Worm (Caenorhabditis elegans) whole organism, young adult: Measurements from ENCODE around the gene sta-2.

Source experiments
- B0261.1 ChIP-seq: sonication (generic microtip); optimal IDR thresholded peaks from 2 replicates; lab custom pipeline; 2016; ENCODE audit warnings: mild to moderate bottlenecking, missing genetic modification characterization, moderate library complexity, missing compliant biosample characterization
- C06A6.2 ChIP-seq: fragments of 200-800 bp; sonication (Bioruptor generic); conservative IDR thresholded peaks from 2 replicates; pipeline ENCODE4 v1.3.6; 2022; ENCODE audit warnings: missing genetic modification characterization, missing compliant biosample characterization
- F39B2.1 ChIP-seq: fragments of 200-800 bp; sonication (Bioruptor generic); IDR thresholded peaks from 2 replicates; pipeline ENCODE4 v1.3.6; 2022; ENCODE audit warnings: missing genetic modification reagents, missing genetic modification characterization, missing compliant biosample characterization
- F57A8.1 ChIP-seq: fragments of 200-800 bp; sonication (Bioruptor generic); optimal IDR thresholded peaks from 2 replicates; lab custom pipeline; 2018; ENCODE audit warnings: mild to moderate bottlenecking, missing genetic modification characterization, moderate library complexity, missing compliant biosample characterization
- Y56A3A.18 ChIP-seq: fragments of 200-800 bp; sonication (Bioruptor generic); IDR thresholded peaks from 2 replicates; pipeline ENCODE4 v1.3.6; 2022; ENCODE audit warnings: missing genetic modification reagents, missing genetic modification characterization, missing compliant biosample characterization
- Y79H2A.3 ChIP-seq: fragments of 200-800 bp; sonication (Bioruptor generic); conservative IDR thresholded peaks from 2 replicates; pipeline ENCODE4 v1.3.6; 2022; ENCODE audit warnings: missing genetic modification reagents, missing genetic modification characterization, missing compliant biosample characterization
- akir-1 ChIP-seq: fragments of 200-800 bp; sonication (Bioruptor generic); optimal IDR thresholded peaks from 2 replicates; lab custom pipeline; 2018; ENCODE audit warnings: mild to moderate bottlenecking, missing genetic modification characterization, moderate library complexity, missing compliant biosample characterization
- aptf-3 ChIP-seq: fragments of 200-800 bp; sonication (Bioruptor generic); IDR thresholded peaks from 2 replicates; pipeline ENCODE4 v1.3.6; 2022; ENCODE audit warnings: missing genetic modification characterization, missing compliant biosample characterization
- attf-5 ChIP-seq: fragments of 200-800 bp; sonication (Bioruptor generic); optimal IDR thresholded peaks from 2 replicates; lab custom pipeline; 2018; ENCODE audit warnings: mild to moderate bottlenecking, missing genetic modification characterization, missing compliant biosample characterization
- bed-2 ChIP-seq: fragments of 200-800 bp; sonication (Bioruptor generic); IDR thresholded peaks from 2 replicates; pipeline ENCODE4 v1.3.6; 2022; ENCODE audit warnings: missing genetic modification reagents, missing genetic modification characterization, missing compliant biosample characterization
- ccch-3 ChIP-seq: fragments of 200-800 bp; sonication (Bioruptor generic); optimal IDR thresholded peaks from 2 replicates; lab custom pipeline; 2018; ENCODE audit warnings: mild to moderate bottlenecking, missing genetic modification characterization, missing compliant biosample characterization
- ceh-100 ChIP-seq: fragments of 200-800 bp; sonication (Bioruptor generic); IDR thresholded peaks from 2 replicates; pipeline ENCODE4 v1.3.6; 2022; ENCODE audit warnings: missing genetic modification reagents, missing genetic modification characterization, missing compliant biosample characterization
- ceh-27 ChIP-seq: fragments of 200-800 bp; sonication (Bioruptor generic); optimal IDR thresholded peaks from 2 replicates; lab custom pipeline; 2018; ENCODE audit warnings: mild to moderate bottlenecking, missing genetic modification characterization, moderate library complexity, missing compliant biosample characterization
- ceh-40 ChIP-seq: fragments of 200-800 bp; sonication (Bioruptor generic); IDR thresholded peaks from 2 replicates; pipeline ENCODE4 v1.3.6; 2022; ENCODE audit warnings: missing genetic modification characterization, missing compliant biosample characterization
- ceh-58 ChIP-seq: fragments of 200-800 bp; sonication (Bioruptor generic); IDR thresholded peaks from 2 replicates; pipeline ENCODE4 v1.3.6; 2022; ENCODE audit warnings: missing genetic modification characterization, missing compliant biosample characterization
- ceh-79 ChIP-seq: sonication (generic microtip); optimal IDR thresholded peaks from 2 replicates; lab custom pipeline; 2017; ENCODE audit warnings: mild to moderate bottlenecking, missing genetic modification characterization, missing compliant biosample characterization
- dpl-1 ChIP-seq: fragments of 150-350 bp; optimal IDR thresholded peaks from 2 replicates; lab custom pipeline; 2014; ENCODE audit warnings: missing biosample characterization, missing genetic modification reagents, missing genetic modification characterization
- ekl-4 ChIP-seq: fragments of 200-800 bp; sonication (Bioruptor generic); IDR thresholded peaks from 2 replicates; pipeline ENCODE4 v1.3.6; 2022; ENCODE audit warnings: missing genetic modification reagents, missing genetic modification characterization, missing compliant biosample characterization
- ets-4 ChIP-seq: fragments of 200-800 bp; sonication (Bioruptor generic); optimal IDR thresholded peaks from 2 replicates; lab custom pipeline; 2018; ENCODE audit warnings: mild to moderate bottlenecking, missing genetic modification characterization, missing compliant biosample characterization
- fkh-3 ChIP-seq: sonication (generic microtip); optimal IDR thresholded peaks from 2 replicates; lab custom pipeline; 2016; ENCODE audit warnings: mild to moderate bottlenecking, missing genetic modification characterization, missing compliant biosample characterization
- him-1 ChIP-seq: sonication (generic microtip); optimal IDR thresholded peaks from 2 replicates; lab custom pipeline; 2016; ENCODE audit warnings: missing genotype, missing genetic modification reagents, missing genetic modification characterization, missing compliant biosample characterization
- hmg-20 ChIP-seq: fragments of 200-800 bp; sonication (Bioruptor generic); IDR thresholded peaks from 2 replicates; pipeline ENCODE4 v1.3.6; 2022; ENCODE audit warnings: missing genetic modification reagents, missing genetic modification characterization, missing compliant biosample characterization
- lin-35 ChIP-seq, 3 experiments: fragments of 150-350 bp in 2 of 3; sonication (generic microtip) in 1 of 3; optimal IDR thresholded peaks; 2 replicates each; lab custom pipeline; 2014 to 2018; ENCODE audit warnings: missing biosample characterization in 3 of 3, missing genetic modification characterization in 3 of 3, missing genetic modification reagents in 3 of 3
- lir-1 ChIP-seq: fragments of 200-800 bp; sonication (Bioruptor generic); conservative IDR thresholded peaks from 2 replicates; pipeline ENCODE4 v1.3.6; 2022; ENCODE audit warnings: missing genetic modification reagents, missing genetic modification characterization, missing compliant biosample characterization
- madf-6 ChIP-seq: fragments of 200-800 bp; sonication (Bioruptor generic); IDR thresholded peaks from 2 replicates; pipeline ENCODE4 v1.3.6; 2022; ENCODE audit warnings: missing genetic modification reagents, missing genetic modification characterization, missing compliant biosample characterization
- mel-28 ChIP-seq: sonication (generic microtip); optimal IDR thresholded peaks from 2 replicates; lab custom pipeline; 2016; ENCODE audit warnings: borderline replicate concordance, mild to moderate bottlenecking, missing genetic modification characterization, missing compliant biosample characterization
- nhr-90 ChIP-seq: sonication (generic microtip); optimal IDR thresholded peaks from 2 replicates; lab custom pipeline; 2016; ENCODE audit warnings: missing genotype, mild to moderate bottlenecking, missing genetic modification characterization, missing compliant biosample characterization
- rpc-1 ChIP-seq, 2 experiments: fragments of 150-350 bp in 1 of 2; sonication (generic microtip) in 1 of 2; optimal IDR thresholded peaks; 2 replicates each; lab custom pipeline; 2014 to 2018; ENCODE audit warnings: missing biosample characterization in 1 of 2, missing genetic modification characterization in 1 of 2, missing genetic modification reagents in 1 of 2, missing genotype in 1 of 2
- sdz-38 ChIP-seq: sonication (generic microtip); optimal IDR thresholded peaks from 2 replicates; lab custom pipeline; 2016; ENCODE audit warnings: missing genotype, missing genetic modification characterization, missing compliant biosample characterization
- snpc-3.4 ChIP-seq: sonication (generic microtip); optimal IDR thresholded peaks from 2 replicates; lab custom pipeline; 2017; ENCODE audit warnings: missing genetic modification characterization, mild to moderate bottlenecking, missing compliant biosample characterization, antibody characterized with exemption, moderate library complexity, missing genotype, missing genetic modification reagents
- snpc-4 ChIP-seq, 5 experiments: fragments of 150-350 bp in 1 of 5; sonication (generic microtip) in 4 of 5; optimal IDR thresholded peaks; 2 replicates each; lab custom pipeline; 2014 to 2018; ENCODE audit warnings: missing genetic modification characterization in 5 of 5, missing biosample characterization in 3 of 5, antibody characterized with exemption in 2 of 5, mild to moderate bottlenecking in 2 of 5, missing compliant biosample characterization in 2 of 5, missing genotype in 2 of 5, moderate library complexity in 2 of 5, missing genetic modification reagents in 1 of 5
- tbp1 ChIP-seq: fragments of 200-800 bp; sonication (Bioruptor generic); optimal IDR thresholded peaks from 2 replicates; lab custom pipeline; 2018; ENCODE audit warnings: mild to moderate bottlenecking, missing genetic modification characterization, missing compliant biosample characterization
- ztf-25 ChIP-seq: fragments of 200-800 bp; sonication (Bioruptor generic); IDR thresholded peaks from 2 replicates; pipeline ENCODE4 v1.3.6; 2022; ENCODE audit warnings: missing genetic modification reagents, missing genetic modification characterization, missing compliant biosample characterization
- ztf-26 ChIP-seq: sonication (generic microtip); optimal IDR thresholded peaks from 2 replicates; lab custom pipeline; 2017; ENCODE audit warnings: missing genetic modification characterization, missing compliant biosample characterization

Gene sta-2

DNA sequence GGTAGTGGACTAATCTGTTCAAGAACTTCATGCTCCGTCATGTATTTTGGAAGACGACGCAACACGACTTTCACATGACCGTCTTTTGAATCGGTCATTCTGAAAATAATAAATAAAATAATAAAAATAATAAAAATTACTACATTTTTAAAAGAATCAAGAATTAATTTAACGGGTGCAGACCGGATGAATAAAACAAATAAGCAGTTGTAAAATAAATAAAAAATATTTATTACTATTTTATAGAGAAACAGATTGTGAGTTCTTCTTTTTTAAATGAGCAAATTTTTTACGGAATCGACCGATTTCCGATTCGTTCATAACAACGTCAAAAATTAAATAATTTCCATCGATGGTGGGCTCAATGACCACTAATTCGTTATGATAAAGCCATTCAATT, 36.6 kb downstream of the sta-2 start, which contains the start of gene smg-4:
Gene smg-4, minus strand, starts transcription at position 101 of the 400 bp plus-strand sequence.
- no peak for TF ChIP-seq F39B2.1
- TF ChIP-seq ceh-79 (tag; lab: Kevin White, UChicago): no peak
- no peak for TF ChIP-seq rpc-1 (optimal IDR thresholded peaks at IDR 0.05; lab: Kevin White, UChicago)
- TF ChIP-seq rpc-1 (tag; optimal IDR thresholded peaks at IDR 0.05; lab: Kevin White, UChicago): no peak
- TF ChIP-seq ceh-40 (GFP tag; lab: Robert Waterston, UW): no peak
- TF ChIP-seq madf-6 (GFP tag; lab: Robert Waterston, UW): 0 out of 2 replicates have a peak, but pooled peaks have one; percentile 10
- TF ChIP-seq ceh-100 (GFP tag; lab: Robert Waterston, UW): no peak
- TF ChIP-seq C06A6.2 (GFP tag; lab: Robert Waterston, UW): no peak
- no peak for TF ChIP-seq mel-28 (tag; lab: Kevin White, UChicago)

DNA sequence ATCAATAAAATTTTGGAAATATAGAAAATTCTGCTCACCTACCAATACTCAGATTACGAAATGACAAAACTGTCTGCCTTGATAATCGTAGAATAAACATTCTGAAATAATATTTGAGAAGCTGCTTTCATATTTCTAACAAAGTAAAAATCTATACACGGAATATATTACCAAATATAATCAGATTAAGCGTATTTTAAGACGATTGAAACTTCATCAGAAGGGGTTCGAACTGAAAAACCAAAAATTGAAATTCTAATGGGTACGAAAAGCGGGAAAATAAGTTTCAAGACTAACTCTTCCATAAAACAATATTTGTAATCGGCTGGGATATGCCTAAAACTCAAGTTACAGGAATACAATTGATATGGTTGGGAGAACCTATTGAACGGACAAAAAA, 38.4 kb downstream of the sta-2 start, which contains the start of gene F46B6.4:
Gene F46B6.4, minus strand, starts transcription at position 101 of the 400 bp plus-strand sequence.
- TF ChIP-seq F57A8.1: no peak
- no peak for TF ChIP-seq ceh-100 (GFP tag; lab: Robert Waterston, UW)
- TF ChIP-seq nhr-90: no peak
- no peak for TF ChIP-seq bed-2
- TF ChIP-seq ceh-58 (GFP tag; lab: Robert Waterston, UW): no peak
- TF ChIP-seq akir-1 (GFP tag; lab: Kevin White, UChicago): no peak
- no peak for TF ChIP-seq lir-1 (GFP tag; lab: Robert Waterston, UW)
- TF ChIP-seq hmg-20 (GFP tag; lab: Robert Waterston, UW): no peak
- TF ChIP-seq sdz-38: no peak
- no peak for TF ChIP-seq attf-5
- no peak for TF ChIP-seq ceh-27

DNA sequence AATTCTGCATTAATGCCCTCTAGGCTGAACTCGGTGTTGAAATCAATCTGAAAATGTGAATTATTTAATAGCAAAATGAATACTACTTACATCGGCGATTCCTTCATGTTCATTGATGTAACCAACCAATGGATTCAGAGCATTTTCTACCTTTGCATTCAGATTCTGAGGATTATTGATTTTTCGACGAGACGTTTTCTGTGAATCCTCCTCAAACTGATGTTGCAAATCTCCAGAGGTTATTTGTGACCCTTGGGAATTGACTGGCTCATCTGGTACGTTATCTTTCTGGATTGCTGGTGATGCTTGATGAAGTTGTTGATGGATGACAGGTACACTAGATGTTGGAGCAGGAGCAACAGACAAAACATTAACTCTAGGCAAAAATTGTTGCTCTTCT, 41.0 kb downstream of the sta-2 start:
- TF ChIP-seq Y79H2A.3 (GFP tag; lab: Robert Waterston, UW): no peak
- no peak for TF ChIP-seq tbp1 (GFP tag; lab: Kevin White, UChicago)
- no peak for TF ChIP-seq B0261.1 (tag; lab: Kevin White, UChicago)
- TF ChIP-seq ztf-26 (tag; lab: Kevin White, UChicago): no peak
- no peak for TF ChIP-seq aptf-3
- no peak for TF ChIP-seq lin-35 (GFP tag; optimal IDR thresholded peaks at IDR 0.05; lab: Kevin White, UChicago)
- no peak for TF ChIP-seq snpc-3.4
- TF ChIP-seq ccch-3: no peak
- no peak for TF ChIP-seq Y56A3A.18 (GFP tag; lab: Robert Waterston, UW)
- no peak for TF ChIP-seq snpc-4 (GFP tag; optimal IDR thresholded peaks at IDR 0.05; lab: Kevin White, UChicago)
- no peak for TF ChIP-seq snpc-4 (tag; optimal IDR thresholded peaks at IDR 0.05; lab: Kevin White, UChicago)
- no peak for TF ChIP-seq dpl-1 (GFP tag; lab: Kevin White, UChicago)
- TF ChIP-seq akir-1 (GFP tag; lab: Kevin White, UChicago): no peak
- no peak for TF ChIP-seq ceh-100 (GFP tag; lab: Robert Waterston, UW)
- TF ChIP-seq him-1: no peak
- TF ChIP-seq fkh-3: no peak
- TF ChIP-seq ets-4: no peak
- TF ChIP-seq ekl-4 (GFP tag; lab: Robert Waterston, UW): no peak

DNA sequence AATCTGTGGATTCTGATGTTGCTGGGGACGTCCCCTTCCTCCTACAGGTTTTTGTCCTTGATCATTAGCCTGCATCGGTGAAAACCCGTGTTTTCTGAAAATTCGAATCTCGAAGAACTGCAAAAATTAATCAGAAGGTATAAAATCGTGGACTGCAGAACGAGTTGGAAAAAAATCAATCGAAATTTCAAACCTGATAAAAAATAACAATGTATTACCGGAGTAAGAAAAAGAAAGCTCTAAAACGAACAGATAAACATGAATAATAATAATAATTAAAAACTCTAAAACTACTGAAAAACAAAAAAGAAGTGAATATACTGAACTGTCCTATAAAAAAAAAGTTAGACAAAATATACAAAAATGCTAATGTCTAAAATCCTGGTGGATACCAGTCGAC, 42.0 kb downstream of the sta-2 start, which contains the start of gene F46B6.5:
Gene F46B6.5, minus strand, starts transcription at position 101 of the 400 bp plus-strand sequence.
- TF ChIP-seq ceh-79 (tag; lab: Kevin White, UChicago) (no peak), ztf-25 (GFP tag; lab: Robert Waterston, UW) (0 out of 2 replicates have a peak, but pooled peaks have one; percentile 38)
